Fruit fly (Drosophila melanogaster) whole organism, prepupa: ENCODE measurements around the gene CG17139.

Experiments used
- Blimp-1 ChIP-seq: fragments of 200-800 bp; sonication (Bioruptor generic); optimal IDR thresholded peaks from 3 replicates; lab custom pipeline; 2017; ENCODE audit warnings: missing biosample characterization, missing genetic modification characterization, mild to moderate bottlenecking, moderate library complexity, missing genetic modification reagents
- CG11294 ChIP-seq: fragments of 200-800 bp; sonication (Bioruptor generic); IDR thresholded peaks from 2 replicates; pipeline ENCODE4 v1.3.6; 2022; ENCODE audit warnings: missing biosample characterization, missing genetic modification characterization
- CG15336 ChIP-seq: fragments of 200-800 bp; sonication (Bioruptor generic); IDR thresholded peaks from 2 replicates; pipeline ENCODE4 v1.3.6; 2022; ENCODE audit warnings: missing biosample characterization, missing genetic modification characterization
- CG1621 ChIP-seq: fragments of 200-800 bp; sonication (Bioruptor generic); optimal IDR thresholded peaks from 3 replicates; lab custom pipeline; 2018; ENCODE audit warnings: missing biosample characterization, mild to moderate bottlenecking, missing genetic modification characterization
- CG16779 ChIP-seq: fragments of 200-800 bp; sonication (Bioruptor generic); optimal IDR thresholded peaks from 3 replicates; lab custom pipeline; 2017; ENCODE audit warnings: missing biosample characterization, mild to moderate bottlenecking, missing genetic modification characterization
- CG6854 ChIP-seq: fragments of 200-800 bp; sonication (Bioruptor generic); optimal IDR thresholded peaks from 2 replicates; lab custom pipeline; 2017; ENCODE audit warnings: missing biosample characterization, mild to moderate bottlenecking, missing genetic modification characterization
- CG8119 ChIP-seq: fragments of 200-800 bp; sonication (Bioruptor generic); IDR thresholded peaks from 3 replicates; pipeline ENCODE4 v1.3.6; 2022; ENCODE audit warnings: missing biosample characterization, missing genetic modification characterization
- Ets21C ChIP-seq: fragments of 200-800 bp; sonication (Bioruptor generic); optimal IDR thresholded peaks from 3 replicates; lab custom pipeline; 2016; ENCODE audit warnings: missing biosample characterization, missing genetic modification characterization
- Sox102F ChIP-seq: fragments of 200-800 bp; sonication (Bioruptor generic); optimal IDR thresholded peaks from 2 replicates; lab custom pipeline; 2016; ENCODE audit warnings: missing biosample characterization, mild to moderate bottlenecking, missing genetic modification characterization
- Sox15 ChIP-seq: fragments of 200-800 bp; sonication (Bioruptor generic); optimal IDR thresholded peaks from 3 replicates; lab custom pipeline; 2016; ENCODE audit warnings: missing biosample characterization, missing genetic modification characterization
- fkh ChIP-seq: fragments of 200-800 bp; sonication (Bioruptor generic); optimal IDR thresholded peaks from 3 replicates; lab custom pipeline; 2017; ENCODE audit warnings: missing biosample characterization, mild to moderate bottlenecking, missing genetic modification characterization, moderate library complexity
- vri ChIP-seq: fragments of 200-800 bp; sonication (Bioruptor generic); optimal IDR thresholded peaks from 3 replicates; lab custom pipeline; 2016; ENCODE audit warnings: missing biosample characterization, mild to moderate bottlenecking, missing genetic modification characterization

- TF ChIP-seq CG16779 (tag; lab: Kevin White, UChicago) (no peak), Blimp-1 (GFP tag; lab: Kevin White, UChicago) (no peak), CG8119 (no peak), Sox15 (GFP tag; lab: Kevin White, UChicago) (no peak), Ets21C (GFP tag; lab: Kevin White, UChicago) (no peak), CG6854 (GFP tag; lab: Kevin White, UChicago) (no peak), Sox102F (GFP tag; lab: Kevin White, UChicago) (no peak), vri (GFP tag; lab: Kevin White, UChicago) (no peak), CG11294 (GFP tag; lab: Robert Waterston, UW) (no peak), fkh (no peak), CG1621 (tag; lab: Kevin White, UChicago) (no peak), CG15336 (GFP tag; lab: Robert Waterston, UW) (no peak)
Observed at dm6 chr2L:10851336-10851862, 5.9 kb upstream of the CG17139 start.
